Worm (Caenorhabditis elegans) whole organism, L4 larva: ENCODE results near the gene C49F8.15.
A peak's percentile ranks its signal among the peaks of the same experiment; 100 is the strongest.

Experiments
- ZK546.5 ChIP-seq, 2 experiments: sonication (generic microtip); optimal IDR thresholded peaks; 2 replicates each; lab custom pipeline; 2017; ENCODE audit warnings: missing biosample characterization in 2 of 2, missing genetic modification characterization in 2 of 2
- aly-2 ChIP-seq: sonication (generic microtip); optimal IDR thresholded peaks from 2 replicates; lab custom pipeline; 2018; ENCODE audit warnings: missing biosample characterization, missing genetic modification characterization
- ceh-20 ChIP-seq: fragments of 200-800 bp; sonication (Bioruptor generic); IDR thresholded peaks from 2 replicates; pipeline ENCODE4 v1.3.6; 2022; ENCODE audit warnings: missing genetic modification reagents, missing genetic modification characterization, missing compliant biosample characterization
- dmd-6 ChIP-seq: fragments of 200-800 bp; sonication (Bioruptor generic); IDR thresholded peaks from 2 replicates; pipeline ENCODE4 v1.3.6; 2022; ENCODE audit warnings: missing genetic modification reagents, missing genetic modification characterization, missing compliant biosample characterization
- mdl-1 ChIP-seq, 2 experiments: fragments of 150-350 bp in 1 of 2; sonication (generic microtip) in 1 of 2; optimal IDR thresholded peaks; 2 replicates each; lab custom pipeline; 2014 to 2017; ENCODE audit warnings: missing biosample characterization in 2 of 2, missing genetic modification characterization in 2 of 2
- mes-2 ChIP-seq: sonication (generic microtip); optimal IDR thresholded peaks from 2 replicates; lab custom pipeline; 2016; ENCODE audit warnings: missing genotype, mild to moderate bottlenecking, missing genetic modification characterization, missing compliant biosample characterization; ENCODE audit not compliant: poor library complexity, severe bottlenecking
- nhr-76 ChIP-seq: fragments of 150-350 bp; optimal IDR thresholded peaks from 2 replicates; lab custom pipeline; 2014; ENCODE audit warnings: missing biosample characterization, missing genetic modification characterization
- snpc-4 ChIP-seq: fragments of 150-350 bp; optimal IDR thresholded peaks from 2 replicates; lab custom pipeline; 2014; ENCODE audit warnings: missing biosample characterization, missing genetic modification characterization

DNA sequence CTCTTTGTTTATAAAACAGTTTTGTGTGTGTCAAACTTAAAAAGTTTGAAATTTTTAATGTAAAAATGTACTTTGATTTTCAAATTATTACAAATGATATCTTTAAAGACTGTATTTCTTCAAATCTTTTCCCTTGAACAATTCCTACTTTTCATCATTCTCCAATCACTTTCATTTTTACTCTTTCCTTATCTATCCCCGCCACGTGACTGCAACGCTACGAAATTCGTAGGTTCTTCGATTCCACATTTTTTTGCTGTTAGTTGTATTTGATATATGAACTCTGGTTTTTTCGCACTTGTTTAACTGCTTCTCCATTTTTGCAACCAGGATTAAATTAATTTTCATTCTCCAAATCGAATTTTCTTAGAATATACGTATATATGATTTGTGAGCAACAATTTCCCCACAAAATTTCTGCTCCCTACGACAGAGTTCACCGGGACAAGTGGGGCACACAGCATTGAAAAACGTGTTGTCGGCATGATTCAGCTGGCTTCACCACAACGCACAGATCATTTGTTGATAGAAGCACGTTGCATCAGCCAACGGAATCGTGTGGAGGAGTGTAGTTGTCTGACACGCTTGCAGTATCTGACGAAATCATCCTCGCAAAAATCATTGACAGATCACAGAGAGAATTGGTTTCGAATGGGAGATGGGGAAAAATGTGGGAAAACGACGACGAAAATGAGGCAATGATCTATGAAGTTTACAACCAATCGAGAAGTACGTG, 7.5 kb downstream of the C49F8.15 start:
- no peak for TF ChIP-seq ceh-20
- TF ChIP-seq aly-2 (tag; lab: Kevin White, UChicago) = no peak
- no peak for TF ChIP-seq ZK546.5 (tag; optimal IDR thresholded peaks at IDR 0.05; lab: Kevin White, UChicago)
- TF ChIP-seq dmd-6 (GFP tag; lab: Robert Waterston, UW) = peak; percentile 86
- TF ChIP-seq mdl-1 (tag; optimal IDR thresholded peaks at IDR 0.05; lab: Kevin White, UChicago) = peak in 1 of 2 experiments; percentile 57
- TF ChIP-seq snpc-4 (tag; lab: Kevin White, UChicago) = no peak
- no peak for TF ChIP-seq nhr-76 (tag; lab: Kevin White, UChicago)
- peak; percentile 23 for TF ChIP-seq mes-2
